Comparison of ENCODE assay signal across 5 fruit fly cellular contexts in the genomic region with DNA sequence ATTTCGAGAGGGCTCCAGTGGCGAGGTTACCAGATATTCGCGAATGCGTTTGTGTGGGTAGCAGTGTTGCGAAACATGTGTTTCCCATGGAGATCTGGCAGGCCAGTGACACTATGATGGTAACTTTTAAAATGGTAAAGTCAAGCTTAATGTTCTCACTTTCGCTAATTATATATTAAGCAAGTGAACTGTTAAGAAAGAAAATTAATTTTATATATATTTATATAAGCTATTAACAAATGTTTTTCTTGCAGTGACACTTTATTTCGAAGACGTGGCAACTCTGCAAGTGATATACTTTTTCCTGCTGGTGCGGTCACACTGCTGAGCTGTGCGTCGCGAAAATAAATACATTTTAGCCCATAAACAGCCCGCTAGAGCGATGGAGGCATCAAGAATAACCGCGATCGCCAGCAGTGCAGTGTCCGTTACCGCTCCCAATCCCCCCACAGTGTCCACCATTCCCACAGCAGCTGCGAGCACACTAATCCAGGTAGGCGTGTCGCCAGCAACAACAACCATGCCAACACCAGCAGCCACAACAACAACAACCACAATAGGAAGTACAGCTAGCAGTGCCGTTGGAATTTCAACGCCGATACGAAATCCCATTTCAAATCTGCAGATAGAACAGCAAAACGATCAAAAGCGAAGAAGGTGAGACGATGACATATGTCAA.
A peak's percentile ranks its signal among the peaks of the same experiment; 100 is the strongest.
TF ChIP-seq lines count a peak whose summit lies in the region.

Gene CG11593 (minus strand): TSS at position 236 of the 679 bp plus-strand sequence.
Gene Rcd5 (plus strand): TSS at position 283 of the 679 bp plus-strand sequence.

- peak; percentile 50 for TF ChIP-seq CTCF in whole organism, embryonic (GFP tag; optimal IDR thresholded peaks at IDR 0.05; lab: Kevin White, UChicago)

TF ChIP-seq in whole organism, adult, 20 proteins besides CTCF, POLR2A, EP300 and RAD21 (continues in another document):
- TF ChIP-seq cnc (optimal IDR thresholded peaks at IDR 0.05; lab: Kevin White, UChicago) (no peak), pad (GFP tag; optimal IDR thresholded peaks at IDR 0.05; lab: Kevin White, UChicago) (peak; percentile 58), CG33017 (tag; optimal IDR thresholded peaks at IDR 0.05; lab: Kevin White, UChicago) (peak; percentile 51), bab1 (GFP tag; optimal IDR thresholded peaks at IDR 0.05; lab: Kevin White, UChicago) (no peak), toe (GFP tag; optimal IDR thresholded peaks at IDR 0.05; lab: Kevin White, UChicago) (peak; percentile 74), CG12768 (GFP tag; optimal IDR thresholded peaks at IDR 0.05; lab: Kevin White, UChicago) (peak; percentile 50), Clk (GFP tag; optimal IDR thresholded peaks at IDR 0.05; lab: Kevin White, UChicago) (peak; percentile 64), CG7045 (GFP tag; optimal IDR thresholded peaks at IDR 0.05; lab: Kevin White, UChicago) (peak; percentile 67), ovo (GFP tag; optimal IDR thresholded peaks at IDR 0.05; lab: Kevin White, UChicago) (peak; percentile 62), CG7101 (tag; optimal IDR thresholded peaks at IDR 0.05; lab: Kevin White, UChicago) (peak; percentile 76), tj (GFP tag; optimal IDR thresholded peaks at IDR 0.05; lab: Kevin White, UChicago) (peak; percentile 23), CG11617 (GFP tag; optimal IDR thresholded peaks at IDR 0.05; lab: Kevin White, UChicago) (peak; percentile 68), Mnt (GFP tag; optimal IDR thresholded peaks at IDR 0.05; lab: Kevin White, UChicago) (peak; percentile 59), cic (GFP tag; optimal IDR thresholded peaks at IDR 0.05; lab: Kevin White, UChicago) (no peak), kay (GFP tag; lab: Kevin White, UChicago; ENCODE audit: borderline replicate concordance) (peak; percentile 90), Crg-1 (GFP tag; optimal IDR thresholded peaks at IDR 0.05; lab: Kevin White, UChicago) (peak; percentile 67)

TF ChIP-seq in whole organism, embryonic, 481 proteins besides CTCF, POLR2A, EP300 and RAD21 (continues in another document):
- TF ChIP-seq CG8765 (GFP tag; IDR thresholded peaks at IDR 0.05; lab: Robert Waterston, UW) = peak; percentile 75; the same call in 1 of the 2 replicates
- TF ChIP-seq pnt (GFP tag; optimal IDR thresholded peaks at IDR 0.05; lab: Kevin White, UChicago) = peak; percentile 27
- TF ChIP-seq Deaf1 (tag; optimal IDR thresholded peaks at IDR 0.05; lab: Kevin White, UChicago) = no peak
- no peak for TF ChIP-seq TFAM (GFP tag; optimal IDR thresholded peaks at IDR 0.05; lab: Kevin White, UChicago)
- TF ChIP-seq Doc3 (GFP tag; IDR thresholded peaks at IDR 0.05; lab: Robert Waterston, UW; ENCODE audit: partially characterized antibody) = no peak
- TF ChIP-seq CG34376 (GFP tag; optimal IDR thresholded peaks at IDR 0.05; lab: Kevin White, UChicago) = peak; percentile 8
- TF ChIP-seq Hsf (GFP tag; optimal IDR thresholded peaks at IDR 0.05; lab: Kevin White, UChicago) = peak; percentile 53
- no peak for TF ChIP-seq D19B (GFP tag; optimal IDR thresholded peaks at IDR 0.05; lab: Kevin White, UChicago)
- TF ChIP-seq B-H1 (GFP tag; IDR thresholded peaks at IDR 0.05; lab: Robert Waterston, UW) = peak; percentile 65
- TF ChIP-seq bowl (GFP tag; IDR thresholded peaks at IDR 0.05; lab: Robert Waterston, UW) = no peak
- TF ChIP-seq CG7372 (GFP tag; IDR thresholded peaks at IDR 0.05; lab: Robert Waterston, UW) = peak; percentile 79
- peak; percentile 52; the same call in 1 of the 2 replicates for TF ChIP-seq Rx (GFP tag; IDR thresholded peaks at IDR 0.05; lab: Robert Waterston, UW)
- TF ChIP-seq oc (tag; optimal IDR thresholded peaks at IDR 0.05; lab: Kevin White, UChicago) = no peak
- TF ChIP-seq Mad (GFP tag; optimal IDR thresholded peaks at IDR 0.05; lab: Kevin White, UChicago) = peak; percentile 53
- peak; percentile 72 for TF ChIP-seq H2.0 (GFP tag; IDR thresholded peaks at IDR 0.05; lab: Robert Waterston, UW)
- peak; percentile 20 for TF ChIP-seq CG1647 (GFP tag; optimal IDR thresholded peaks at IDR 0.05; lab: Kevin White, UChicago)

TF ChIP-seq in whole organism, prepupa, 60 proteins besides CTCF, POLR2A, EP300 and RAD21 (continues in another document):
- peak; percentile 80 for TF ChIP-seq CG10631 (GFP tag; optimal IDR thresholded peaks at IDR 0.05; lab: Kevin White, UChicago)
- TF ChIP-seq eg (GFP tag; IDR thresholded peaks at IDR 0.05; lab: Robert Waterston, UW) = peak; percentile 79
- peak; percentile 11 for TF ChIP-seq fd59A (GFP tag; optimal IDR thresholded peaks at IDR 0.05; lab: Kevin White, UChicago)
- TF ChIP-seq net (GFP tag; optimal IDR thresholded peaks at IDR 0.05; lab: Kevin White, UChicago) = no peak
- TF ChIP-seq CG3032 (tag; optimal IDR thresholded peaks at IDR 0.05; lab: Kevin White, UChicago) = no peak
- peak; percentile 50; the same call in 2 of the 3 replicates for TF ChIP-seq CG8119 (GFP tag; IDR thresholded peaks at IDR 0.05; lab: Robert Waterston, UW)
- TF ChIP-seq CG6163 (GFP tag; IDR thresholded peaks at IDR 0.05; lab: Robert Waterston, UW) = peak; percentile 83
- TF ChIP-seq CG32006 (GFP tag; optimal IDR thresholded peaks at IDR 0.05; lab: Kevin White, UChicago) = peak; percentile 66
- peak; percentile 72 for TF ChIP-seq Gug (GFP tag; IDR thresholded peaks at IDR 0.05; lab: Robert Waterston, UW)
- TF ChIP-seq achi (GFP tag; optimal IDR thresholded peaks at IDR 0.05; lab: Kevin White, UChicago) = peak; percentile 70
- TF ChIP-seq Sox14 (GFP tag; optimal IDR thresholded peaks at IDR 0.05; lab: Kevin White, UChicago) = peak; percentile 50
- peak; percentile 24 for TF ChIP-seq CG8632 (GFP tag; optimal IDR thresholded peaks at IDR 0.05; lab: Kevin White, UChicago)
- TF ChIP-seq Lpt (GFP tag; optimal IDR thresholded peaks at IDR 0.05; lab: Kevin White, UChicago) = peak; percentile 48
- no peak for TF ChIP-seq Ets21C (GFP tag; optimal IDR thresholded peaks at IDR 0.05; lab: Kevin White, UChicago)
- TF ChIP-seq CG8319 (GFP tag; optimal IDR thresholded peaks at IDR 0.05; lab: Kevin White, UChicago) = peak; percentile 77
- no peak for TF ChIP-seq Hr38 (GFP tag; optimal IDR thresholded peaks at IDR 0.05; lab: Kevin White, UChicago)
- TF ChIP-seq CG4318 (GFP tag; optimal IDR thresholded peaks at IDR 0.05; lab: Kevin White, UChicago) = peak; percentile 41

TF ChIP-seq in whole organism, pupa, 21 proteins besides CTCF, POLR2A, EP300 and RAD21 (continues in another document):
- peak; percentile 75 for TF ChIP-seq CG4496 (GFP tag; IDR thresholded peaks at IDR 0.05; lab: Robert Waterston, UW)
- peak; percentile 62 for TF ChIP-seq CG32121 (GFP tag; IDR thresholded peaks at IDR 0.05; lab: Robert Waterston, UW)
- TF ChIP-seq CG17806 (tag; optimal IDR thresholded peaks at IDR 0.05; lab: Kevin White, UChicago) = no peak
- no peak for TF ChIP-seq Pif1A (GFP tag; optimal IDR thresholded peaks at IDR 0.05; lab: Kevin White, UChicago)
- TF ChIP-seq CG34367 (tag; optimal IDR thresholded peaks at IDR 0.05; lab: Kevin White, UChicago) = peak; percentile 8
- TF ChIP-seq CG13204 (GFP tag; optimal IDR thresholded peaks at IDR 0.05; lab: Kevin White, UChicago) = no peak
- TF ChIP-seq D1 (tag; optimal IDR thresholded peaks at IDR 0.05; lab: Kevin White, UChicago) = no peak
- TF ChIP-seq CG12605 (GFP tag; IDR thresholded peaks at IDR 0.05; lab: Robert Waterston, UW) = no peak
- no peak for TF ChIP-seq CG8159 (tag; optimal IDR thresholded peaks at IDR 0.05; lab: Kevin White, UChicago)
- TF ChIP-seq gl (tag; optimal IDR thresholded peaks at IDR 0.05; lab: Kevin White, UChicago) = no peak
- TF ChIP-seq rn (GFP tag; IDR thresholded peaks at IDR 0.05; lab: Robert Waterston, UW) = peak; percentile 70
- TF ChIP-seq fd96Ca (GFP tag; IDR thresholded peaks at IDR 0.05; lab: Robert Waterston, UW) = peak; percentile 77
- TF ChIP-seq Snoo (tag; optimal IDR thresholded peaks at IDR 0.05; lab: Kevin White, UChicago) = no peak
- no peak for TF ChIP-seq CG10348 (GFP tag; IDR thresholded peaks at IDR 0.05; lab: Robert Waterston, UW)
- no peak; the same call in 1 of the 2 replicates for TF ChIP-seq Ets98B (GFP tag; IDR thresholded peaks at IDR 0.05; lab: Robert Waterston, UW)
- TF ChIP-seq CG15710 (tag; optimal IDR thresholded peaks at IDR 0.05; lab: Kevin White, UChicago) = no peak
- TF ChIP-seq CG9948 (tag; optimal IDR thresholded peaks at IDR 0.05; lab: Kevin White, UChicago) = no peak
- no peak for TF ChIP-seq CG14655 (GFP tag; optimal IDR thresholded peaks at IDR 0.05; lab: Kevin White, UChicago)
- no peak for TF ChIP-seq CG8301 (tag; optimal IDR thresholded peaks at IDR 0.05; lab: Kevin White, UChicago)
- no peak for TF ChIP-seq EcR (GFP tag; optimal IDR thresholded peaks at IDR 0.05; lab: Kevin White, UChicago)

TF ChIP-seq in whole organism, wandering third instar larva, 38 proteins besides CTCF, POLR2A, EP300 and RAD21:
- TF ChIP-seq Mio (GFP tag; optimal IDR thresholded peaks at IDR 0.05; lab: Kevin White, UChicago) (no peak), dl (GFP tag; optimal IDR thresholded peaks at IDR 0.05; lab: Kevin White, UChicago; ENCODE audit: insufficient read depth in 1 of 2, partially characterized antibody in 2 of 2) (no peak), HLH106 (tag; optimal IDR thresholded peaks at IDR 0.05; lab: Kevin White, UChicago) (peak; percentile 76), brk (GFP tag; optimal IDR thresholded peaks at IDR 0.05; lab: Kevin White, UChicago) (no peak), OdsH (GFP tag; optimal IDR thresholded peaks at IDR 0.05; lab: Kevin White, UChicago) (peak; percentile 34), sv (GFP tag; optimal IDR thresholded peaks at IDR 0.05; lab: Kevin White, UChicago) (peak; percentile 27), pan (optimal IDR thresholded peaks at IDR 0.05; lab: Kevin White, UChicago) (no peak), psq (GFP tag; optimal IDR thresholded peaks at IDR 0.05; lab: Kevin White, UChicago) (peak; percentile 60), Myc (optimal IDR thresholded peaks at IDR 0.05; lab: Kevin White, UChicago) (peak; percentile 52), h (GFP tag; optimal IDR thresholded peaks at IDR 0.05; lab: Kevin White, UChicago) (no peak), Jra (GFP tag; optimal IDR thresholded peaks at IDR 0.05; lab: Kevin White, UChicago) (no peak), ey (GFP tag; optimal IDR thresholded peaks at IDR 0.05; lab: Kevin White, UChicago) (no peak), GATAd (GFP tag; optimal IDR thresholded peaks at IDR 0.05; lab: Kevin White, UChicago) (no peak), dmrt93B (GFP tag; optimal IDR thresholded peaks at IDR 0.05; lab: Kevin White, UChicago) (peak; percentile 60)
TF ChIP-seq in whole organism, wandering third instar larva: peak in this region for 6.
